Fruit fly (Drosophila melanogaster) whole organism, embryonic: ENCODE measurements around the gene pHCl-1.

Source experiments
- Bteb2 ChIP-seq: fragments of 200-800 bp; sonication (Bioruptor generic); optimal IDR thresholded peaks from 2 replicates; lab custom pipeline; 2016; ENCODE audit warnings: missing biosample characterization, missing genetic modification characterization
- CG10462 ChIP-seq: fragments of 200-800 bp; sonication (Bioruptor generic); optimal IDR thresholded peaks from 2 replicates; lab custom pipeline; 2016; ENCODE audit warnings: missing biosample characterization, missing genetic modification characterization
- CG13775 ChIP-seq: fragments of 200-800 bp; sonication (Bioruptor generic); optimal IDR thresholded peaks from 3 replicates; lab custom pipeline; 2017; ENCODE audit warnings: missing biosample characterization, mild to moderate bottlenecking, missing genetic modification characterization
- CG15479 ChIP-seq: fragments of 200-800 bp; sonication (Bioruptor generic); optimal IDR thresholded peaks from 3 replicates; lab custom pipeline; 2019; ENCODE audit warnings: missing biosample characterization, mild to moderate bottlenecking, missing genetic modification characterization, moderate library complexity
- CG1647 ChIP-seq: fragments of 200-800 bp; sonication (Bioruptor generic); optimal IDR thresholded peaks from 3 replicates; lab custom pipeline; 2016; ENCODE audit warnings: missing biosample characterization, missing genetic modification characterization
- CG17186 ChIP-seq: fragments of 200-800 bp; sonication (Bioruptor generic); optimal IDR thresholded peaks from 3 replicates; lab custom pipeline; 2017; ENCODE audit warnings: missing biosample characterization, missing genetic modification reagents, missing genetic modification characterization
- CG17359 ChIP-seq: fragments of 200-800 bp; sonication (Bioruptor generic); optimal IDR thresholded peaks from 3 replicates; lab custom pipeline; 2018; ENCODE audit warnings: missing biosample characterization, mild to moderate bottlenecking, missing genetic modification characterization, moderate library complexity
- CG17568 ChIP-seq: fragments of 200-800 bp; sonication (Bioruptor generic); optimal IDR thresholded peaks from 2 replicates; lab custom pipeline; 2018; ENCODE audit warnings: missing biosample characterization, mild to moderate bottlenecking, missing genetic modification characterization, moderate library complexity
- CG18262 ChIP-seq: fragments of 200-800 bp; optimal IDR thresholded peaks from 3 replicates; lab custom pipeline; 2019; ENCODE audit warnings: missing biosample characterization, mild to moderate bottlenecking, missing genetic modification characterization, moderate library complexity
- CG18476 ChIP-seq: fragments of 200-800 bp; sonication (Bioruptor generic); optimal IDR thresholded peaks from 2 replicates; lab custom pipeline; 2016; ENCODE audit warnings: missing biosample characterization, mild to moderate bottlenecking, missing genetic modification characterization
- CG3281 ChIP-seq: fragments of 200-800 bp; sonication (Bioruptor generic); optimal IDR thresholded peaks from 3 replicates; lab custom pipeline; 2017; ENCODE audit warnings: missing biosample characterization, mild to moderate bottlenecking, missing genetic modification characterization
- CG33557 ChIP-seq: fragments of 200-800 bp; sonication (Bioruptor generic); optimal IDR thresholded peaks from 2 replicates; lab custom pipeline; 2019; ENCODE audit warnings: missing biosample characterization, mild to moderate bottlenecking, missing genetic modification characterization, moderate library complexity
- CG4424 ChIP-seq: fragments of 200-800 bp; sonication (Bioruptor generic); optimal IDR thresholded peaks from 3 replicates; lab custom pipeline; 2016; ENCODE audit warnings: missing biosample characterization, missing genetic modification characterization
- CG5180 ChIP-seq: fragments of 200-800 bp; sonication (Bioruptor generic); optimal IDR thresholded peaks from 3 replicates; lab custom pipeline; 2017; ENCODE audit warnings: missing biosample characterization, missing genetic modification characterization, mild to moderate bottlenecking, moderate library complexity, missing genetic modification reagents
- CG5245 ChIP-seq: fragments of 200-800 bp; sonication (Bioruptor generic); optimal IDR thresholded peaks from 3 replicates; lab custom pipeline; 2016; ENCODE audit warnings: missing biosample characterization, missing genetic modification characterization
- CG5953 ChIP-seq: fragments of 200-800 bp; sonication (Bioruptor generic); IDR thresholded peaks from 2 replicates; pipeline ENCODE4 v1.3.6; 2022; ENCODE audit warnings: missing biosample characterization, missing genetic modification characterization
- CG8924 ChIP-seq: fragments of 200-800 bp; optimal IDR thresholded peaks from 3 replicates; lab custom pipeline; 2019; ENCODE audit warnings: missing biosample characterization, mild to moderate bottlenecking, missing genetic modification characterization, moderate library complexity
- CG9215 ChIP-seq: fragments of 200-800 bp; sonication (Bioruptor generic); IDR thresholded peaks from 2 replicates; pipeline ENCODE4 v1.3.6; 2022; ENCODE audit warnings: missing biosample characterization, missing genetic modification characterization
- CG9727 ChIP-seq: fragments of 200-800 bp; sonication (Bioruptor generic); optimal IDR thresholded peaks from 3 replicates; lab custom pipeline; 2017; ENCODE audit warnings: missing biosample characterization, mild to moderate bottlenecking, missing genetic modification characterization
- CkIIα-i1 ChIP-seq: fragments of 200-800 bp; sonication (Bioruptor generic); IDR thresholded peaks from 2 replicates; pipeline ENCODE4 v1.3.6; 2022; ENCODE audit warnings: missing biosample characterization, missing genetic modification characterization
- Dip3 ChIP-seq: fragments of 200-800 bp; sonication (Bioruptor generic); optimal IDR thresholded peaks from 3 replicates; lab custom pipeline; 2016; ENCODE audit warnings: missing biosample characterization, missing genetic modification characterization
- Eip74EF ChIP-seq, 2 experiments: fragments of 200-800 bp in 1 of 2; fragments of >200 bp in 1 of 2; sonication (Bioruptor generic) in 1 of 2; optimal IDR thresholded peaks; 2 replicates each; lab custom pipeline; 2017 to 2019; ENCODE audit warnings: missing biosample characterization in 2 of 2, missing genetic modification characterization in 2 of 2, mild to moderate bottlenecking in 1 of 2, moderate library complexity in 1 of 2
- Hsf ChIP-seq: fragments of 200-800 bp; sonication (Bioruptor generic); optimal IDR thresholded peaks from 3 replicates; lab custom pipeline; 2016; ENCODE audit warnings: missing biosample characterization, missing genetic modification characterization
- Kr ChIP-seq: fragments of 200-800 bp; sonication (Bioruptor generic); optimal IDR thresholded peaks from 2 replicates; lab custom pipeline; 2017; ENCODE audit warnings: missing biosample characterization, mild to moderate bottlenecking, missing genetic modification characterization
- Nf-YB ChIP-seq: fragments of 200-800 bp; sonication (Bioruptor generic); optimal IDR thresholded peaks from 3 replicates; lab custom pipeline; 2019; ENCODE audit warnings: missing biosample characterization, mild to moderate bottlenecking, missing genetic modification characterization, moderate library complexity
- Nf-YC ChIP-seq: fragments of 200-800 bp; optimal IDR thresholded peaks from 3 replicates; lab custom pipeline; 2019; ENCODE audit warnings: missing biosample characterization, mild to moderate bottlenecking, missing genetic modification characterization, moderate library complexity
- Oli ChIP-seq: fragments of 200-800 bp; sonication (Bioruptor generic); optimal IDR thresholded peaks from 2 replicates; lab custom pipeline; 2018; ENCODE audit warnings: missing biosample characterization, mild to moderate bottlenecking, missing genetic modification characterization, moderate library complexity
- Side ChIP-seq: fragments of 200-800 bp; sonication (Bioruptor generic); optimal IDR thresholded peaks from 2 replicates; lab custom pipeline; 2016; ENCODE audit warnings: missing biosample characterization, missing genetic modification characterization
- Xrp1 ChIP-seq: fragments of 200-800 bp; sonication (Bioruptor generic); IDR thresholded peaks from 2 replicates; pipeline ENCODE4 v1.3.6; 2022; ENCODE audit warnings: missing biosample characterization, missing genetic modification characterization
- ato ChIP-seq: fragments of 200-800 bp; sonication (Bioruptor generic); IDR thresholded peaks from 2 replicates; pipeline ENCODE4 v1.3.6; 2022; ENCODE audit warnings: missing biosample characterization, missing genetic modification characterization; ENCODE audit not compliant: partially characterized antibody
- bab2 ChIP-seq: fragments of 200-800 bp; sonication (Bioruptor generic); optimal IDR thresholded peaks from 2 replicates; lab custom pipeline; 2016; ENCODE audit warnings: missing biosample characterization, missing genetic modification characterization
- bcd ChIP-seq: fragments of 200-800 bp; sonication (Bioruptor generic); optimal IDR thresholded peaks from 2 replicates; lab custom pipeline; 2017; ENCODE audit warnings: missing biosample characterization, mild to moderate bottlenecking, missing genetic modification characterization
- bsh ChIP-seq, 2 experiments: fragments of 200-800 bp; sonication (Bioruptor generic); optimal IDR thresholded peaks; 2 replicates each; lab custom pipeline; 2017 to 2018; ENCODE audit warnings: mild to moderate bottlenecking in 2 of 2, missing biosample characterization in 2 of 2, missing genetic modification characterization in 2 of 2, moderate library complexity in 1 of 2
- chinmo ChIP-seq: fragments of 200-800 bp; sonication (Bioruptor generic); IDR thresholded peaks from 4 replicates; pipeline ENCODE4 v1.3.6; 2022; ENCODE audit warnings: missing biosample characterization, missing genetic modification characterization; ENCODE audit not compliant: partially characterized antibody
- chn ChIP-seq: fragments of 200-800 bp; sonication (Bioruptor generic); optimal IDR thresholded peaks from 2 replicates; lab custom pipeline; 2016; ENCODE audit warnings: missing biosample characterization, missing genetic modification characterization
- crc ChIP-seq: fragments of 200-800 bp; sonication (Bioruptor generic); optimal IDR thresholded peaks from 2 replicates; lab custom pipeline; 2016; ENCODE audit warnings: missing biosample characterization, missing genetic modification characterization
- dmrt99B ChIP-seq: fragments of 200-800 bp; sonication (Bioruptor generic); optimal IDR thresholded peaks from 2 replicates; lab custom pipeline; 2018; ENCODE audit warnings: missing biosample characterization, mild to moderate bottlenecking, missing genetic modification characterization, moderate library complexity
- gem ChIP-seq: fragments of 200-800 bp; sonication (Bioruptor generic); optimal IDR thresholded peaks from 2 replicates; lab custom pipeline; 2019; ENCODE audit warnings: missing biosample characterization, mild to moderate bottlenecking, missing genetic modification characterization, moderate library complexity
- kay ChIP-seq: fragments of 200-800 bp; sonication (Bioruptor generic); optimal IDR thresholded peaks from 2 replicates; lab custom pipeline; 2016; ENCODE audit warnings: missing biosample characterization, missing genetic modification characterization
- otp ChIP-seq: fragments of 200-800 bp; sonication (Bioruptor generic); IDR thresholded peaks from 3 replicates; pipeline ENCODE4, ENCODE4 v1.3.6; 2022; ENCODE audit warnings: missing biosample characterization, missing genetic modification characterization
- phol ChIP-seq: fragments of 200-800 bp; sonication (Bioruptor generic); optimal IDR thresholded peaks from 3 replicates; lab custom pipeline; 2018; ENCODE audit warnings: missing biosample characterization, mild to moderate bottlenecking, missing genetic modification characterization, moderate library complexity
- pnt ChIP-seq: fragments of 200-800 bp; sonication (Bioruptor generic); optimal IDR thresholded peaks from 3 replicates; lab custom pipeline; 2016; ENCODE audit warnings: missing biosample characterization, missing genetic modification characterization
- prd ChIP-seq, 3 experiments: fragments of >200 bp in 2 of 3; fragments of 200-800 bp in 1 of 3; sonication (Bioruptor generic) in 1 of 3; optimal IDR thresholded peaks in 2 of 3; IDR thresholded peaks in 1 of 3; 2 replicates in 2 of 3; 3 replicates in 1 of 3; pipeline versions ENCODE4 v1.3.6 to Lab custom; 2017 to 2022; ENCODE audit warnings: missing biosample characterization in 1 of 3, missing genetic modification characterization in 1 of 3
- rib ChIP-seq: fragments of 200-800 bp; sonication (Bioruptor generic); IDR thresholded peaks from 2 replicates; pipeline ENCODE4 v1.3.6; 2022; ENCODE audit warnings: missing biosample characterization, missing genetic modification characterization
- sc ChIP-seq, 3 experiments: fragments of >200 bp in 2 of 3; fragments of 200-800 bp in 1 of 3; sonication (Bioruptor generic) in 1 of 3; optimal IDR thresholded peaks; 2 replicates in 2 of 3; 3 replicates in 1 of 3; lab custom pipeline; 2017; ENCODE audit warnings: mild to moderate bottlenecking in 1 of 3, missing biosample characterization in 1 of 3, missing genetic modification characterization in 1 of 3, missing genetic modification reagents in 1 of 3
- sisA ChIP-seq: fragments of 200-800 bp; sonication (Bioruptor generic); IDR thresholded peaks from 2 replicates; pipeline ENCODE4 v1.3.6; 2022; ENCODE audit warnings: missing biosample characterization, missing genetic modification characterization
- tx ChIP-seq: fragments of 200-800 bp; sonication (Bioruptor generic); optimal IDR thresholded peaks from 2 replicates; lab custom pipeline; 2016; ENCODE audit warnings: missing biosample characterization, missing genetic modification characterization

Gene pHCl-1

DNA sequence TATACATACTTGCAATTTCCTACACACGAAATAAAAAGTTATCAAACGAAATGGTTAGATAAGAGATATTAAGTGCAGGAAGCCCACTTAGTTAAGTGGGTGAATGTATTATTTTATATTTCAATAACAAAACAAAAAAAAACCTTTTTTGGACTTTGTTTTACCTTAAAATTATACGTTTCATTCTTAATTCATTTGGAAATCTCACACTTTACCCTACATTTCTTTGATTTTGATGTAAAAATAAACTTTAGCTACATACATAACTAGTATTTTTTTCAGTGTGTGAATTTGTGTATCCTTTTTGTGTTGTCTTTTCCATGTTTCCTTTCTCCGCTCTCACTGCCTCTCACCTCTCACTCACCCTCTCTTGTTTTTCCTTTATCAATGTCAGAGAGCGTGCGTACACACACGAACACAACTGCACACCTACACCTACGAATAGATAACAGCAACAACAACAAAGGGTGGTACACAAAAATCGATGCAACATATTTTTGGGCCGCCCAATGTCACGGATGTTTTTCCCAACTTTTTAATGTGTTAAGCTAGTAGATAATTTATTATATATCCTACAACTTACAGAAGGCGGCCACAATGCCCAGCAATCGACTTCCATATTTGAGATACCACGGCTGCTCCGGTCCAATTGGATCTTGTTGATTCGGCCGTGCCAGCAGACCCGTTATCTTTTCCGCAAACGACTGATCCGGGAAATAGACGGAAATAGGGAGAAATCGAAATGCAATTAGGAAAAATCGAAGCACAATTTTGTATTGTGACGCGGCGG lies 83.3 kb downstream of the pHCl-1 start (continued):
- TF ChIP-seq CG3281 (GFP tag; lab: Kevin White, UChicago): peak; percentile 77
- no peak for TF ChIP-seq CG9215 (GFP tag; lab: Robert Waterston, UW)
- 0 out of 2 replicates have a peak, but pooled peaks have one; percentile 46 for TF ChIP-seq rib (GFP tag; lab: Robert Waterston, UW)
- TF ChIP-seq Nf-YC (tag; lab: Kevin White, UChicago): peak; percentile 44
- TF ChIP-seq Kr (GFP tag; lab: Kevin White, UChicago): no peak
- TF ChIP-seq CG13775 (GFP tag; lab: Kevin White, UChicago): peak; percentile 71
- peak; percentile 51 for TF ChIP-seq crc (GFP tag; lab: Kevin White, UChicago)
- peak; percentile 79 for TF ChIP-seq Hsf
- peak; percentile 90 for TF ChIP-seq gem (tag; lab: Kevin White, UChicago)
- TF ChIP-seq sisA (GFP tag; lab: Robert Waterston, UW): no peak
- TF ChIP-seq chinmo (GFP tag; lab: Robert Waterston, UW): 0 out of 4 replicates have a peak, but pooled peaks have one; percentile 55
- peak; percentile 70 for TF ChIP-seq CG17359
- peak; percentile 77 to 78 for TF ChIP-seq bsh (GFP tag; optimal IDR thresholded peaks at IDR 0.05; lab: Kevin White, UChicago)
- TF ChIP-seq prd (optimal IDR thresholded peaks at IDR 0.05; lab: Kevin White, UChicago): no peak
- TF ChIP-seq prd (GFP tag; IDR thresholded peaks at IDR 0.05; lab: Robert Waterston, UW): peak; percentile 58; the same call in 2 of the 3 replicates
- TF ChIP-seq chn: peak; percentile 6
- TF ChIP-seq CG5245 (GFP tag; lab: Kevin White, UChicago): peak; percentile 14
- TF ChIP-seq tx (GFP tag; lab: Kevin White, UChicago): peak; percentile 51
- peak; percentile 57 for TF ChIP-seq bab2 (GFP tag; lab: Kevin White, UChicago)
- peak; percentile 57 for TF ChIP-seq kay (GFP tag; lab: Kevin White, UChicago)
- peak in 1 of 2 experiments; percentile 62 for TF ChIP-seq Eip74EF (GFP tag; optimal IDR thresholded peaks at IDR 0.05; lab: Kevin White, UChicago)
- TF ChIP-seq Oli (tag; lab: Kevin White, UChicago): peak; percentile 79
- TF ChIP-seq CG9727 (GFP tag; lab: Kevin White, UChicago): peak; percentile 81
- TF ChIP-seq Dip3 (GFP tag; lab: Kevin White, UChicago): peak; percentile 21
- no peak for TF ChIP-seq otp (GFP tag; lab: Robert Waterston, UW)
- peak; percentile 76; the same call in 1 of the 2 replicates for TF ChIP-seq Xrp1
- TF ChIP-seq CG1647 (GFP tag; lab: Kevin White, UChicago): no peak
- TF ChIP-seq CG5953 (GFP tag; lab: Robert Waterston, UW): peak; percentile 23; the same call in 1 of the 2 replicates
- peak; percentile 32 for TF ChIP-seq CG33557 (GFP tag; lab: Kevin White, UChicago)
- peak; percentile 65 for TF ChIP-seq CG15479 (GFP tag; lab: Kevin White, UChicago)
- TF ChIP-seq dmrt99B: peak; percentile 84
- peak; percentile 65 for TF ChIP-seq CG8924
- no peak for TF ChIP-seq CkIIα-i1 (GFP tag; lab: Robert Waterston, UW)
- peak; percentile 57 for TF ChIP-seq CG17568 (GFP tag; lab: Kevin White, UChicago)
- TF ChIP-seq CG5180 (GFP tag; lab: Kevin White, UChicago): peak; percentile 55
- TF ChIP-seq Nf-YB: peak; percentile 50
- TF ChIP-seq CG18476 (GFP tag; lab: Kevin White, UChicago): peak; percentile 20
- peak; percentile 73 for TF ChIP-seq bcd (GFP tag; lab: Kevin White, UChicago)
- no peak for TF ChIP-seq sc (optimal IDR thresholded peaks at IDR 0.05; lab: Kevin White, UChicago)
- TF ChIP-seq sc (GFP tag; optimal IDR thresholded peaks at IDR 0.05; lab: Kevin White, UChicago): peak; percentile 4
- peak; percentile 63 for TF ChIP-seq CG10462 (GFP tag; lab: Kevin White, UChicago)
- peak; percentile 68 for TF ChIP-seq CG4424 (GFP tag; lab: Kevin White, UChicago)
- no peak for TF ChIP-seq CG17186 (GFP tag; lab: Kevin White, UChicago)
- peak; percentile 73 for TF ChIP-seq CG18262 (tag; lab: Kevin White, UChicago)
- peak; percentile 2 for TF ChIP-seq pnt
- TF ChIP-seq ato (GFP tag; lab: Robert Waterston, UW): no peak
- TF ChIP-seq Bteb2 (GFP tag; lab: Kevin White, UChicago): peak; percentile 32
- peak; percentile 40 for TF ChIP-seq Side (GFP tag; lab: Kevin White, UChicago)
- TF ChIP-seq phol: peak; percentile 78
